Worm (Caenorhabditis elegans): ENCODE measurements around the gene col-76.
A peak's percentile ranks its signal among the peaks of the same experiment; 100 is the strongest.

Gene col-76

DNA sequence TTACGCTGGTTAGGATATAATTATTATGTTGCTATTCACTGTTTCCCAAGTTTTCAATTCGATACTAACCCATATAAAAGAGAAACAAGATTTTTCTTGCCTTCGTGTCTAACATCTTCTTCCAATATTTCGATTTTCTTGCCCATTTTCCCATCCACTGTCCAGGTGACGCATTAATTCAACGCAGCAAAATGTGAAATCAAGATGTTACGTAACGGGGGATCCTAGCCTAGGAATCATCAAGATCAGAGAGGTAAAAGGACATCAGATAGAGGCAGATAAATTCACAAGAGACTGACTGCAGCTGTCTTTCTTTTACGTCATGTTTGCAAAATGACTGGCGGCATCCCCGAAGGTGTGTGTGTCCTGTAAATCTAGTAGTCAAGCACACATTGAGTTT, 20.5 kb downstream of the col-76 start:
- peak; percentile 54 for TF ChIP-seq nhr-23 (tag; optimal IDR thresholded peaks at IDR 0.05)
- TF ChIP-seq egl-5 (tag; optimal IDR thresholded peaks at IDR 0.05): no peak
- TF ChIP-seq lsy-12 (tag; optimal IDR thresholded peaks at IDR 0.05): no peak
- no peak for TF ChIP-seq pqm-1 (tag; optimal IDR thresholded peaks at IDR 0.05)
- no peak for TF ChIP-seq egl-27 (tag; optimal IDR thresholded peaks at IDR 0.05)
- TF ChIP-seq ama-1 (optimal IDR thresholded peaks at IDR 0.05): no peak
- TF ChIP-seq elt-1 (tag; optimal IDR thresholded peaks at IDR 0.05): peak; percentile 44
- TF ChIP-seq ZK546.5 (tag; optimal IDR thresholded peaks at IDR 0.05): no peak
- TF ChIP-seq unc-39 (tag; optimal IDR thresholded peaks at IDR 0.05): no peak
- peak; percentile 7 for TF ChIP-seq nhr-43 (tag; optimal IDR thresholded peaks at IDR 0.05; ENCODE audit: poor library complexity, severe bottlenecking)
- no peak for TF ChIP-seq daf-12 (tag; optimal IDR thresholded peaks at IDR 0.05)
- no peak for TF ChIP-seq nhr-28 (tag; optimal IDR thresholded peaks at IDR 0.05)
- TF ChIP-seq zag-1 (tag; optimal IDR thresholded peaks at IDR 0.05): no peak
- no peak for TF ChIP-seq R02D3.7 (tag; optimal IDR thresholded peaks at IDR 0.05)
- no peak for TF ChIP-seq hmg-11 (tag; optimal IDR thresholded peaks at IDR 0.05)
- no peak for TF ChIP-seq nhr-25 (tag; optimal IDR thresholded peaks at IDR 0.05)
- TF ChIP-seq lin-15B (tag; optimal IDR thresholded peaks at IDR 0.05): no peak
- no peak for TF ChIP-seq nhr-11 (tag; optimal IDR thresholded peaks at IDR 0.05)
- no peak for TF ChIP-seq pha-4 (tag; optimal IDR thresholded peaks at IDR 0.05)
- TF ChIP-seq mml-1 (tag; optimal IDR thresholded peaks at IDR 0.05): no peak
- no peak for TF ChIP-seq ceh-28 (tag; optimal IDR thresholded peaks at IDR 0.05)
- TF ChIP-seq sea-2 (GFP tag; optimal IDR thresholded peaks at IDR 0.05): no peak

DNA sequence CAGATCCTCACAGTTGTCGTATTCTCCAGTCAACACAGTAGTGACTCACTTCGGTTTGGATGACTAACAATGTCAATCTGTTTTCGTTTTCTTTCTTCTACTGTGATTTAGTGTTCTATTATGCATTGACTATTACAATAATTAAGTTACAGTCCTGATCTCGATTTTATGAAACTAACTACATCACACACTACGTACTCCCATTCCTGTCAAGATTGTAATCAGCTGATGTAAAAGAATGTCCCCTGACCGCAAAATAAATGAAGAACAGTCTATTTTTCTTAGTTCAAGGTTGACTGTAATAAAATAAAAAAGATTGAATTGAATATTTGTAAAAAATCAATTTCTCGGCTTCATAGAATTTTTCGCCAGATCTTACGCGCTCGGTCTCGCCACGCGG, 21.2 kb downstream of the col-76 start:
- TF ChIP-seq elt-1 (tag; optimal IDR thresholded peaks at IDR 0.05): peak; percentile 61
- no peak for TF ChIP-seq fkh-10 (GFP tag; optimal IDR thresholded peaks at IDR 0.05)

DNA sequence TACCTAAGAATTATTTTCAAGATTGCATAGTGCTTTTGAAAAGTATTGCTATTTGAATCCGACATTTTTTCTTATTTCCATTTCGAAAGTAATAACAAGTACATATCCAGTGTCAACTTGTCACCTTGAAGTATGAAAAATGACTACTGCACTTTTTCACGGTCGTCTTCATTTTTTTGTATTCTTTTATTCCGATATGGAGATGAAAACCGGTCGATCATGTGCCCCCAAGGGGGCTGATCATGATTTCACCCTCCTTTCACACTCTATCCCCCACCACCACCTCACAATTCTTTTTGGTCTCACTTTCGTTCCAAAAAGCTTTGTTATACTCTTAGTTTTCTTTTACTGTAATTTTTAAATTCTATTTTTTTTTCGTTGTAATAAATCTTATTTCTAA, 21.8 kb downstream of the col-76 start:
- no peak for TF ChIP-seq hmg-11 (tag; optimal IDR thresholded peaks at IDR 0.05)
- TF ChIP-seq R02D3.7 (tag; optimal IDR thresholded peaks at IDR 0.05): no peak
- peak; percentile 32 for TF ChIP-seq ama-1 (optimal IDR thresholded peaks at IDR 0.05)
- peak; percentile 26 for TF ChIP-seq nhr-43 (tag; optimal IDR thresholded peaks at IDR 0.05; ENCODE audit: poor library complexity, severe bottlenecking)
- peak; percentile 52 for TF ChIP-seq nhr-25 (tag; optimal IDR thresholded peaks at IDR 0.05)
- peak; percentile 13 for TF ChIP-seq nfya-1 (tag; optimal IDR thresholded peaks at IDR 0.05; ENCODE audit: insufficient read depth)

DNA sequence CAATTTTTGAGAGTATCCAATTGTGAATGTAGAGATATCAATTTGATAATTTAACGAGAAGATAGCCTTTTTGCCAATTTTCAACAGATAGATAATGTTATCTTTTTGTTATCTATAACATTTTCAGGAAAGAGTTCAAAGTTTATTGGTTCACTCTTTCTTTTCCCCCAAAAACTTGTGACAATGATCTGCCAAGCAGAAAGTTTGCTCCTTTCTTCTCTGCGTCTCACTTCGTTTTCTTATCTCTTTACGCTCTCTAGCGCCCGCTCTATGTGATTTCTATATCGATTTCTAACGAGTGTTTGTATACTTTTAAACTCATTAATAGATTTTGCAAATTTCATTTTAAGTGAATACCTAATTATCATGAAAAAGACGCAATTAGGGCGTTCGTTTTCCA, 22.3 kb downstream of the col-76 start:
- TF ChIP-seq eor-1 (tag; optimal IDR thresholded peaks at IDR 0.05) (no peak), ceh-28 (tag; optimal IDR thresholded peaks at IDR 0.05) (peak; percentile 22), pqm-1 (tag; optimal IDR thresholded peaks at IDR 0.05) (peak; percentile 83), pha-4 (tag; optimal IDR thresholded peaks at IDR 0.05) (peak; percentile 68), nhr-237 (tag; optimal IDR thresholded peaks at IDR 0.05) (no peak), unc-62 (GFP tag; optimal IDR thresholded peaks at IDR 0.05) (no peak), egl-27 (tag; optimal IDR thresholded peaks at IDR 0.05) (no peak), fos-1 (tag; optimal IDR thresholded peaks at IDR 0.05) (no peak), elt-2 (tag; optimal IDR thresholded peaks at IDR 0.05) (peak; percentile 95)

DNA sequence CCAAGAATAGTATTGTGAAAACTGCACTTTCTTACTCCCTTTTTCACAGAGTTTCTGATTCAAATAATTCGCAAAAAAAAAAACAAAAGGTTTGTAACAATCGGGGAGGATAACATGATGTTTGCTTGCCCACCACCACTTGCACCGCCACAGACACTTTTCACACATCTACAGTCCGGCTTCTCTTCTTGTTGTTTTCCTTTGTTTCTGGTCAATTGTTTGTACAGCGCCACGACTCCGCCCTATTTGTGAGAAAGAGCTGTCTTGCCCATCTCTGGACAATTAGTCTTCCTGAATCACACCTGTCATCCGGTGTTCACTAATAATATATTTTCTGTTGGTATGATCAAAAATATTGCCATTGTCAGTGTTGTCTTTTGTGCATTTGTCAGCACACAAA, 26.8 kb downstream of the col-76 start, which contains the start of gene M110.9:
Gene M110.9 (plus strand): TSS at position 301 of the 400 bp plus-strand sequence.
- TF ChIP-seq nhr-77 (tag; optimal IDR thresholded peaks at IDR 0.05) (no peak), ceh-82 (tag; optimal IDR thresholded peaks at IDR 0.05) (no peak), egl-27 (tag; optimal IDR thresholded peaks at IDR 0.05) (no peak), skn-1 (tag; optimal IDR thresholded peaks at IDR 0.05) (no peak), ceh-16 (tag; optimal IDR thresholded peaks at IDR 0.05) (no peak), zag-1 (tag; optimal IDR thresholded peaks at IDR 0.05) (no peak), lin-15B (tag; optimal IDR thresholded peaks at IDR 0.05) (no peak), sea-2 (GFP tag; optimal IDR thresholded peaks at IDR 0.05) (no peak), lin-39 (tag; optimal IDR thresholded peaks at IDR 0.05) (no peak), R02D3.7 (tag; optimal IDR thresholded peaks at IDR 0.05) (no peak)

Data from whole organism, L3 larva.